Fruit fly (Drosophila melanogaster): ENCODE measurements around the gene CG17712.
A peak's percentile ranks its signal among the peaks of the same experiment; 100 is the strongest.

CG17712 gene

dm6 chr2L:1727826-1728619, 23.9 kb downstream of the CG17712 start (continued):
- TF ChIP-seq insv (GFP tag; optimal IDR thresholded peaks at IDR 0.05) (peak in 1 of 2 experiments; percentile 88), CG11456 (GFP tag; IDR thresholded peaks at IDR 0.05) (peak; percentile 97), Spps (tag; optimal IDR thresholded peaks at IDR 0.05) (peak; percentile 84), tx (GFP tag; optimal IDR thresholded peaks at IDR 0.05) (peak; percentile 76), eyg (GFP tag; optimal IDR thresholded peaks at IDR 0.05) (peak; percentile 56), fru (optimal IDR thresholded peaks at IDR 0.05) (no peak), CG10543 (GFP tag; optimal IDR thresholded peaks at IDR 0.05) (peak; percentile 100), CG15011 (GFP tag; optimal IDR thresholded peaks at IDR 0.05) (peak; percentile 94), ase (GFP tag; IDR thresholded peaks at IDR 0.05) (peak; percentile 92), sim (GFP tag; IDR thresholded peaks at IDR 0.05) (peak; percentile 88; the same call in 1 of the 2 replicates), cwo (GFP tag; optimal IDR thresholded peaks at IDR 0.05) (peak; percentile 95), schlank (tag; optimal IDR thresholded peaks at IDR 0.05) (peak; percentile 95), ken (GFP tag; IDR thresholded peaks at IDR 0.05) (peak; percentile 92; the same call in 2 of the 3 replicates), her (GFP tag; optimal IDR thresholded peaks at IDR 0.05) (peak; percentile 46), bbx (GFP tag; IDR thresholded peaks at IDR 0.05; ENCODE audit: partially characterized antibody) (peak; percentile 78), CG17802 (tag; optimal IDR thresholded peaks at IDR 0.05) (peak; percentile 70), CG16779 (GFP tag; IDR thresholded peaks at IDR 0.05) (peak; percentile 92), Sox100B (GFP tag; optimal IDR thresholded peaks at IDR 0.05) (peak; percentile 99), Mes4 (GFP tag; optimal IDR thresholded peaks at IDR 0.05) (peak; percentile 74), CG5953 (GFP tag; IDR thresholded peaks at IDR 0.05) (peak; percentile 90), Hr39 (optimal IDR thresholded peaks at IDR 0.05) (no peak), pan (optimal IDR thresholded peaks at IDR 0.05) (no peak), pan (GFP tag; optimal IDR thresholded peaks at IDR 0.05 in 1 of 2, IDR thresholded peaks at IDR 0.05 in 1 of 2) (peak in 1 of 2 experiments; percentile 95), ash1 (GFP tag; optimal IDR thresholded peaks at IDR 0.05) (peak; percentile 36), mam (GFP tag; optimal IDR thresholded peaks at IDR 0.05) (peak; percentile 89), dati (GFP tag; IDR thresholded peaks at IDR 0.05) (peak; percentile 72), CG9876 (GFP tag; optimal IDR thresholded peaks at IDR 0.05) (peak; percentile 25), nau (GFP tag; optimal IDR thresholded peaks at IDR 0.05) (peak; percentile 95), Opbp (GFP tag; IDR thresholded peaks at IDR 0.05; ENCODE audit: partially characterized antibody) (peak; percentile 56; the same call in 2 of the 3 replicates), so (GFP tag; IDR thresholded peaks at IDR 0.05) (peak; percentile 97), psq (GFP tag; optimal IDR thresholded peaks at IDR 0.05) (peak; percentile 90), CG7963 (GFP tag; IDR thresholded peaks at IDR 0.05; ENCODE audit: partially characterized antibody) (peak; percentile 58; the same call in 1 of the 3 replicates), mirr (GFP tag; optimal IDR thresholded peaks at IDR 0.05) (peak; percentile 83), jumu (GFP tag; optimal IDR thresholded peaks at IDR 0.05) (peak; percentile 86), Ptx1 (GFP tag; IDR thresholded peaks at IDR 0.05) (peak; percentile 98), dimm (GFP tag; IDR thresholded peaks at IDR 0.05) (peak; percentile 78), bcd (GFP tag; optimal IDR thresholded peaks at IDR 0.05) (peak; percentile 96), Scr (GFP tag; IDR thresholded peaks at IDR 0.05; ENCODE audit: partially characterized antibody) (peak; percentile 97), CG11695 (GFP tag; IDR thresholded peaks at IDR 0.05) (peak; percentile 97), E2f2 (GFP tag; IDR thresholded peaks at IDR 0.05) (peak; percentile 83), Oaz (GFP tag; IDR thresholded peaks at IDR 0.05) (peak; percentile 96), abd-A (tag; optimal IDR thresholded peaks at IDR 0.05) (peak; percentile 94), Doc3 (GFP tag; IDR thresholded peaks at IDR 0.05; ENCODE audit: partially characterized antibody) (peak; percentile 99), CG8388 (GFP tag; optimal IDR thresholded peaks at IDR 0.05) (peak; percentile 97), ro (GFP tag; IDR thresholded peaks at IDR 0.05) (peak; percentile 91), CG33213 (GFP tag; optimal IDR thresholded peaks at IDR 0.05) (peak; percentile 52), CG14441 (GFP tag; IDR thresholded peaks at IDR 0.05) (peak; percentile 96), ci (GFP tag; IDR thresholded peaks at IDR 0.05) (peak; percentile 97), shn (GFP tag; optimal IDR thresholded peaks at IDR 0.05) (peak; percentile 57), CG5180 (GFP tag; optimal IDR thresholded peaks at IDR 0.05) (peak; percentile 86)
